Worm (Caenorhabditis elegans): Measurements from ENCODE around the gene F38H12.5.

Gene F38H12.5

ce11 chrV:4114627-4115026 lies 31.8 kb upstream of the F38H12.5 start, which contains the start of gene srw-133:
srw-133 (minus strand) TSS chrV:4114727.
- TF ChIP-seq gmeb-2 (tag; optimal IDR thresholded peaks at IDR 0.05) (no peak), ceh-22 (tag; optimal IDR thresholded peaks at IDR 0.05) (no peak), rnt-1 (tag; optimal IDR thresholded peaks at IDR 0.05) (no peak), hlh-15 (tag; optimal IDR thresholded peaks at IDR 0.05) (no peak), madf-2 (tag; optimal IDR thresholded peaks at IDR 0.05) (no peak), hlh-6 (tag; optimal IDR thresholded peaks at IDR 0.05) (no peak), elt-2 (tag; optimal IDR thresholded peaks at IDR 0.05) (no peak), nhr-232 (tag; optimal IDR thresholded peaks at IDR 0.05) (no peak), ztf-16 (tag; optimal IDR thresholded peaks at IDR 0.05) (no peak), Y22D7AL.16 (tag; optimal IDR thresholded peaks at IDR 0.05) (no peak), ceh-6 (GFP tag; optimal IDR thresholded peaks at IDR 0.05) (no peak), ets-4 (tag; optimal IDR thresholded peaks at IDR 0.05) (no peak), ref-2 (tag; optimal IDR thresholded peaks at IDR 0.05) (no peak), unc-86 (tag; optimal IDR thresholded peaks at IDR 0.05) (no peak), tbx-7 (tag; optimal IDR thresholded peaks at IDR 0.05) (no peak), ceh-9 (tag; optimal IDR thresholded peaks at IDR 0.05) (no peak), ceh-34 (tag; optimal IDR thresholded peaks at IDR 0.05) (no peak), F13H6.1 (tag; optimal IDR thresholded peaks at IDR 0.05) (no peak), pax-1 (tag; optimal IDR thresholded peaks at IDR 0.05) (no peak), fax-1 (tag; optimal IDR thresholded peaks at IDR 0.05) (no peak)

ce11 chrV:4112516-4112915 lies 29.7 kb upstream of the F38H12.5 start, which contains the start of gene srw-134:
srw-134 (minus strand) TSS chrV:4112616.
- no peak for TF ChIP-seq pax-1 (tag; optimal IDR thresholded peaks at IDR 0.05)
- TF ChIP-seq pros-1 (tag; optimal IDR thresholded peaks at IDR 0.05): no peak
- no peak for TF ChIP-seq sox-2 (GFP tag; IDR thresholded peaks at IDR 0.05)
- TF ChIP-seq T23F11.4 (GFP tag; optimal IDR thresholded peaks at IDR 0.05): no peak
- no peak for TF ChIP-seq pha-2 (tag; optimal IDR thresholded peaks at IDR 0.05)
- TF ChIP-seq unc-42 (tag; optimal IDR thresholded peaks at IDR 0.05): no peak
- TF ChIP-seq zip-5 (tag; optimal IDR thresholded peaks at IDR 0.05): no peak
- no peak for TF ChIP-seq tbx-7 (tag; optimal IDR thresholded peaks at IDR 0.05)
- TF ChIP-seq ceh-34 (tag; optimal IDR thresholded peaks at IDR 0.05): no peak
- no peak for TF ChIP-seq fax-1 (tag; optimal IDR thresholded peaks at IDR 0.05)
- TF ChIP-seq npax-4 (tag; optimal IDR thresholded peaks at IDR 0.05): no peak
- no peak for TF ChIP-seq C38D4.7 (GFP tag; optimal IDR thresholded peaks at IDR 0.05)

ce11 chrV:4109873-4110272 lies 27.0 kb upstream of the F38H12.5 start, which contains the start of gene clc-18:
clc-18 (minus strand) TSS chrV:4109973.
- TF ChIP-seq ceh-30 (tag; optimal IDR thresholded peaks at IDR 0.05): no peak
- TF ChIP-seq pha-2 (tag; optimal IDR thresholded peaks at IDR 0.05): no peak
- TF ChIP-seq hlh-6 (tag; optimal IDR thresholded peaks at IDR 0.05): no peak
- no peak for TF ChIP-seq sox-2 (GFP tag; IDR thresholded peaks at IDR 0.05)
- no peak for TF ChIP-seq C38D4.7 (GFP tag; optimal IDR thresholded peaks at IDR 0.05)
- no peak for TF ChIP-seq odd-2 (tag; optimal IDR thresholded peaks at IDR 0.05)
- no peak for TF ChIP-seq mec-3 (tag; optimal IDR thresholded peaks at IDR 0.05; ENCODE audit: borderline replicate concordance)
- no peak for TF ChIP-seq ceh-31 (tag; optimal IDR thresholded peaks at IDR 0.05)
- TF ChIP-seq gmeb-2 (tag; optimal IDR thresholded peaks at IDR 0.05): no peak
- TF ChIP-seq unc-3 (GFP tag; conservative IDR thresholded peaks at IDR 0.05): no peak
- no peak for TF ChIP-seq unc-3 (tag; optimal IDR thresholded peaks at IDR 0.05)
- TF ChIP-seq elt-2 (tag; optimal IDR thresholded peaks at IDR 0.05): no peak
- TF ChIP-seq tbx-7 (tag; optimal IDR thresholded peaks at IDR 0.05): no peak
- TF ChIP-seq ceh-22 (tag; optimal IDR thresholded peaks at IDR 0.05): no peak
- TF ChIP-seq lim-6 (tag; optimal IDR thresholded peaks at IDR 0.05): no peak
- TF ChIP-seq zip-5 (tag; optimal IDR thresholded peaks at IDR 0.05): no peak
- TF ChIP-seq elt-4 (tag; optimal IDR thresholded peaks at IDR 0.05): no peak
- TF ChIP-seq K02D7.2 (tag; optimal IDR thresholded peaks at IDR 0.05): no peak
- no peak for TF ChIP-seq hlh-15 (tag; optimal IDR thresholded peaks at IDR 0.05)

- no peak for TF ChIP-seq fkh-6 (tag; optimal IDR thresholded peaks at IDR 0.05)
- TF ChIP-seq pat-9 (tag; optimal IDR thresholded peaks at IDR 0.05): no peak
Measured at ce11 chrV:4106688-4107087, 23.8 kb upstream of the F38H12.5 start.

Measured in whole organism, late embryonic.